Worm (Caenorhabditis elegans) whole organism, late embryonic: ENCODE measurements around the gene nhr-218.

Source experiments
- C08G9.2 ChIP-seq: sonication (generic microtip); optimal IDR thresholded peaks from 2 replicates; lab custom pipeline; 2016; ENCODE audit warnings: mild to moderate bottlenecking, missing genetic modification characterization, moderate library complexity, missing compliant biosample characterization
- K09A11.1 ChIP-seq: sonication (generic microtip); optimal IDR thresholded peaks from 2 replicates; lab custom pipeline; 2017; ENCODE audit warnings: antibody characterized with exemption, mild to moderate bottlenecking, missing genetic modification characterization, missing compliant biosample characterization; ENCODE audit not compliant: insufficient read depth
- T23F11.4 ChIP-seq: fragments of 200-800 bp; sonication (Bioruptor generic); optimal IDR thresholded peaks from 2 replicates; lab custom pipeline; 2018; ENCODE audit warnings: mild to moderate bottlenecking, missing genetic modification characterization, missing compliant biosample characterization
- Y22D7AL.16 ChIP-seq: sonication (generic microtip); optimal IDR thresholded peaks from 2 replicates; lab custom pipeline; 2016; ENCODE audit warnings: missing genetic modification characterization, missing compliant biosample characterization
- ceh-14 ChIP-seq: sonication (generic microtip); optimal IDR thresholded peaks from 2 replicates; lab custom pipeline; 2016; ENCODE audit warnings: missing genotype, missing genetic modification characterization, missing compliant biosample characterization
- ceh-18 ChIP-seq: sonication (generic microtip); optimal IDR thresholded peaks from 2 replicates; lab custom pipeline; 2016; ENCODE audit warnings: missing genetic modification characterization, missing compliant biosample characterization
- ceh-2 ChIP-seq: sonication (generic microtip); optimal IDR thresholded peaks from 2 replicates; lab custom pipeline; 2016; ENCODE audit warnings: missing genotype, missing genetic modification characterization, missing compliant biosample characterization
- ceh-22 ChIP-seq: sonication (generic microtip); optimal IDR thresholded peaks from 2 replicates; lab custom pipeline; 2017; ENCODE audit warnings: missing biosample characterization, missing genetic modification characterization
- ceh-34 ChIP-seq: sonication (generic microtip); optimal IDR thresholded peaks from 2 replicates; lab custom pipeline; 2016; ENCODE audit warnings: mild to moderate bottlenecking, missing genetic modification characterization, missing compliant biosample characterization
- ceh-45 ChIP-seq: fragments of 200-800 bp; sonication (Bioruptor generic); IDR thresholded peaks from 2 replicates; pipeline ENCODE4 v1.3.6; 2022; ENCODE audit warnings: missing genetic modification reagents, missing genetic modification characterization, missing compliant biosample characterization
- ceh-48 ChIP-seq: sonication (generic microtip); optimal IDR thresholded peaks from 2 replicates; lab custom pipeline; 2016; ENCODE audit warnings: missing genetic modification characterization, inconsistent platforms, missing compliant biosample characterization
- ceh-6 ChIP-seq: fragments of 200-800 bp; sonication (Bioruptor generic); optimal IDR thresholded peaks from 2 replicates; lab custom pipeline; 2018; ENCODE audit warnings: mild to moderate bottlenecking, missing genetic modification characterization, missing compliant biosample characterization
- che-1 ChIP-seq: sonication (generic microtip); optimal IDR thresholded peaks from 2 replicates; lab custom pipeline; 2016; ENCODE audit warnings: mild to moderate bottlenecking, missing genetic modification characterization, missing compliant biosample characterization
- dmd-4 ChIP-seq: sonication (generic microtip); optimal IDR thresholded peaks from 2 replicates; lab custom pipeline; 2016; ENCODE audit warnings: borderline replicate concordance, missing genetic modification characterization, missing compliant biosample characterization
- dve-1 ChIP-seq: sonication (generic microtip); optimal IDR thresholded peaks from 2 replicates; lab custom pipeline; 2017; ENCODE audit warnings: antibody characterized with exemption, mild to moderate bottlenecking, missing genetic modification characterization, missing compliant biosample characterization
- ets-4 ChIP-seq: sonication (generic microtip); optimal IDR thresholded peaks from 2 replicates; lab custom pipeline; 2016; ENCODE audit warnings: missing genetic modification characterization, missing compliant biosample characterization
- fax-1 ChIP-seq: sonication (generic microtip); optimal IDR thresholded peaks from 2 replicates; lab custom pipeline; 2016; ENCODE audit warnings: missing genotype, missing genetic modification characterization, missing compliant biosample characterization
- hlh-13 ChIP-seq: fragments of 200-800 bp; sonication (Bioruptor generic); optimal IDR thresholded peaks from 2 replicates; lab custom pipeline; 2018; ENCODE audit warnings: mild to moderate bottlenecking, missing genetic modification characterization, missing compliant biosample characterization
- hlh-30 ChIP-seq: sonication (generic microtip); optimal IDR thresholded peaks from 2 replicates; lab custom pipeline; 2017; ENCODE audit warnings: antibody characterized with exemption, missing genetic modification characterization, missing compliant biosample characterization; ENCODE audit not compliant: insufficient read depth
- hlh-6 ChIP-seq: sonication (generic microtip); optimal IDR thresholded peaks from 2 replicates; lab custom pipeline; 2016; ENCODE audit warnings: missing genotype, missing genetic modification characterization, missing compliant biosample characterization
- lin-11 ChIP-seq: fragments of 200-800 bp; sonication (Bioruptor generic); optimal IDR thresholded peaks from 2 replicates; lab custom pipeline; 2018; ENCODE audit warnings: mild to moderate bottlenecking, missing genetic modification characterization, missing compliant biosample characterization
- madf-2 ChIP-seq: sonication (generic microtip); optimal IDR thresholded peaks from 2 replicates; lab custom pipeline; 2017; ENCODE audit warnings: missing genetic modification characterization, missing compliant biosample characterization
- mec-3 ChIP-seq: sonication (generic microtip); optimal IDR thresholded peaks from 2 replicates; lab custom pipeline; 2016; ENCODE audit warnings: borderline replicate concordance, missing genetic modification characterization, missing compliant biosample characterization
- nfya-1 ChIP-seq: sonication (generic microtip); optimal IDR thresholded peaks from 2 replicates; lab custom pipeline; 2017; ENCODE audit warnings: missing genetic modification characterization, mild to moderate bottlenecking, missing compliant biosample characterization, antibody characterized with exemption, moderate library complexity
- nhr-11 ChIP-seq: fragments of 150-350 bp; optimal IDR thresholded peaks from 2 replicates; lab custom pipeline; 2014; ENCODE audit warnings: missing biosample characterization, missing genetic modification characterization
- nhr-232 ChIP-seq: sonication (generic microtip); optimal IDR thresholded peaks from 2 replicates; lab custom pipeline; 2016; ENCODE audit warnings: missing genetic modification characterization, missing compliant biosample characterization
- npax-4 ChIP-seq: sonication (generic microtip); optimal IDR thresholded peaks from 2 replicates; lab custom pipeline; 2016; ENCODE audit warnings: missing genetic modification characterization, missing compliant biosample characterization
- odd-2 ChIP-seq: sonication (generic microtip); optimal IDR thresholded peaks from 2 replicates; lab custom pipeline; 2017; ENCODE audit warnings: antibody characterized with exemption, mild to moderate bottlenecking, missing genetic modification characterization, missing compliant biosample characterization
- rnt-1 ChIP-seq: sonication (generic microtip); optimal IDR thresholded peaks from 2 replicates; lab custom pipeline; 2016; ENCODE audit warnings: missing genetic modification characterization, missing compliant biosample characterization
- sdc-2 ChIP-seq: sonication (generic microtip); optimal IDR thresholded peaks from 2 replicates; lab custom pipeline; 2016; ENCODE audit warnings: missing genotype, missing genetic modification characterization, missing compliant biosample characterization
- sox-2 ChIP-seq: fragments of 200-800 bp; sonication (Bioruptor generic); IDR thresholded peaks from 2 replicates; pipeline ENCODE4 v1.3.6; 2022; ENCODE audit warnings: missing genetic modification reagents, missing genetic modification characterization, missing compliant biosample characterization
- sox-4 ChIP-seq: sonication (generic microtip); optimal IDR thresholded peaks from 2 replicates; lab custom pipeline; 2017; ENCODE audit warnings: mild to moderate bottlenecking, missing genetic modification characterization, inconsistent platforms, missing compliant biosample characterization
- syd-9 ChIP-seq: sonication (generic microtip); optimal IDR thresholded peaks from 2 replicates; lab custom pipeline; 2016; ENCODE audit warnings: mild to moderate bottlenecking, missing genetic modification characterization, moderate library complexity, missing compliant biosample characterization
- tbx-2 ChIP-seq: sonication (generic microtip); optimal IDR thresholded peaks from 2 replicates; lab custom pipeline; 2016; ENCODE audit warnings: missing genetic modification characterization, missing compliant biosample characterization
- tbx-7 ChIP-seq: sonication (generic microtip); optimal IDR thresholded peaks from 2 replicates; lab custom pipeline; 2016; ENCODE audit warnings: missing genotype, missing genetic modification characterization, missing compliant biosample characterization
- ttx-3 ChIP-seq: sonication (generic microtip); optimal IDR thresholded peaks from 2 replicates; lab custom pipeline; 2016; ENCODE audit warnings: missing genetic modification reagents, missing genetic modification characterization, missing compliant biosample characterization
- unc-3 ChIP-seq, 2 experiments: fragments of 200-800 bp in 1 of 2; sonication (Bioruptor generic) in 1 of 2; sonication (generic microtip) in 1 of 2; conservative IDR thresholded peaks in 1 of 2; optimal IDR thresholded peaks in 1 of 2; 2 replicates each; pipeline versions ENCODE4 v1.3.6 to Lab custom; 2016 to 2022; ENCODE audit warnings: missing compliant biosample characterization in 2 of 2, missing genetic modification characterization in 2 of 2, missing genetic modification reagents in 1 of 2
- unc-55 ChIP-seq: sonication (generic microtip); optimal IDR thresholded peaks from 2 replicates; lab custom pipeline; 2017; ENCODE audit warnings: missing biosample characterization, missing genetic modification reagents, missing genetic modification characterization
- ztf-16 ChIP-seq: sonication (generic microtip); optimal IDR thresholded peaks from 2 replicates; lab custom pipeline; 2017; ENCODE audit warnings: missing genetic modification characterization, missing compliant biosample characterization

nhr-218 gene

DNA sequence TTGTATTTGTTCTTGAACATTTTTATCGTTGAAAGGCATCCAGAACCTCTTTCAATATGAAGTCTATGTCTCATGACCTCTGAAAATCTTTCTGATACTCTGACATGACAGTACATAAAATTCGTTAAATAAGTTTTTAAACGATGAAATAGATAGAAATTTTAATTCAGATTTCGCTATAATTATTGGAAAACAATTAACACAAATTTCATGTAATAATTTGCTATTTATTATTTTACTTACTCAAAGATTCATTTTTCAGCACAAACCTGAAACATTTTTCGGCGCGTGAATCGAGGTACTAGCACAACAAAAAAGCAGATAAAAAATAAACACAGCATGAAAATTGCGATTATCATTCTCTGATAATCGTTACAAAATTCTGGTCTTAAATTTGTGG is 8.3 kb downstream of the nhr-218 start, which contains the start of gene T13F3.4:
Gene T13F3.4, minus strand, starts transcription at position 101 of the 400 bp plus-strand sequence.
- TF ChIP-seq nhr-11 (tag; lab: Kevin White, UChicago) (no peak), sox-2 (GFP tag; lab: Robert Waterston, UW) (no peak), syd-9 (tag; lab: Kevin White, UChicago) (no peak), hlh-13 (GFP tag; lab: Kevin White, UChicago) (no peak), ceh-2 (tag; lab: Kevin White, UChicago) (no peak), ttx-3 (tag; lab: Kevin White, UChicago) (no peak), nfya-1 (tag; lab: Kevin White, UChicago) (no peak), npax-4 (tag; lab: Kevin White, UChicago) (no peak), ceh-45 (GFP tag; lab: Robert Waterston, UW) (no peak), tbx-7 (tag; lab: Kevin White, UChicago) (no peak), ztf-16 (tag; lab: Kevin White, UChicago) (no peak), unc-3 (GFP tag; conservative IDR thresholded peaks at IDR 0.05; lab: Robert Waterston, UW) (no peak), unc-3 (tag; optimal IDR thresholded peaks at IDR 0.05; lab: Kevin White, UChicago) (no peak)

DNA sequence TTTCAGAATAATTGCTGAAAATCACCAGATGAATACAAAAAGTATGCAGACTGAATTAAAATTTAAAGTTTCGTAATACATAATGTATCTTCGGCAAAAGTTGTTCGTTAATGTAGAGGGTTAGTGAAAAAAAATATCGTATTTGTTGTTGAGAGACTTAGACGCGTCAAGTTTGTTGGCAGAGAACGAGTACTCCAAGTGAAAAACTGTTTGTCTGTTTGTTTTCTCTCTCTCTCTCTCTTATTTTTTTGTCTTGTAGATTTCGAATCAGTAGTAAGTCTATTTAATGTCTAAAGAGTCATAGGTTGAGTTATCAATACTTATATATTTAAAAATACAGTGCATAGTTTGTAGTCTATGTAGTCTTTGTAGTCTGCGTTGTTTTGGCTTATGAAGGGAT is 11.3 kb downstream of the nhr-218 start, which contains the start of the genes fbxa-2 and T13F3.8:
Gene fbxa-2, minus strand, starts transcription at position 101 of the 400 bp plus-strand sequence.
Gene T13F3.8, plus strand, starts transcription at position 245 of the 400 bp plus-strand sequence.
- no peak for TF ChIP-seq dmd-4
- no peak for TF ChIP-seq npax-4 (tag; lab: Kevin White, UChicago)
- no peak for TF ChIP-seq sox-4
- TF ChIP-seq K09A11.1 (tag; lab: Kevin White, UChicago): no peak
- no peak for TF ChIP-seq Y22D7AL.16 (tag; lab: Kevin White, UChicago)
- TF ChIP-seq sdc-2 (tag; lab: Kevin White, UChicago): no peak
- no peak for TF ChIP-seq mec-3 (tag; lab: Kevin White, UChicago)
- TF ChIP-seq unc-55: no peak
- no peak for TF ChIP-seq rnt-1
- TF ChIP-seq lin-11 (tag; lab: Kevin White, UChicago): no peak
- TF ChIP-seq ceh-18: no peak
- no peak for TF ChIP-seq dve-1 (tag; lab: Kevin White, UChicago)
- no peak for TF ChIP-seq che-1 (tag; lab: Kevin White, UChicago)
- TF ChIP-seq T23F11.4 (GFP tag; lab: Kevin White, UChicago): no peak
- TF ChIP-seq ttx-3 (tag; lab: Kevin White, UChicago): no peak
- no peak for TF ChIP-seq ceh-34 (tag; lab: Kevin White, UChicago)

DNA sequence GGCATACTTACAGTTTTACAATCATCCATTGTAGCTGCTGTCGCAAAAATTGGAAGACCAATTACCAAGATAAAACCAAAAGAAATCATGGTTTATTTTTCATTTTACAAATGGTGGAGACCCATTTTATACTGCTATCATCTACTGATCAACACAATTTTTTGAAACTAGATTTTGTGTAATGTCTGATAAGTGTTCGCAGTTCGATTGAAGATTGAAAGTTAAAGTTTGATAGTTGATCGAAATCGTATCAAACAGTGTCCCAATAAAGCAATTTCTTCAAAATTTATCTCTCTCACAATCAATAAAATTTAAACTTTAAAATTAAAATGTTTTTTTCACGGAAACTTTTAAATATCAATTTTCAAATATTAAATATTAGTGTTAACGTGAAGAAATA is 12.9 kb downstream of the nhr-218 start, which contains the start of gene T13F3.6:
Gene T13F3.6, minus strand, starts transcription at position 101 of the 400 bp plus-strand sequence.
- no peak for TF ChIP-seq fax-1 (tag; lab: Kevin White, UChicago)
- no peak for TF ChIP-seq ceh-18
- TF ChIP-seq nhr-232 (tag; lab: Kevin White, UChicago): no peak
- no peak for TF ChIP-seq madf-2 (tag; lab: Kevin White, UChicago)
- TF ChIP-seq rnt-1: no peak

DNA sequence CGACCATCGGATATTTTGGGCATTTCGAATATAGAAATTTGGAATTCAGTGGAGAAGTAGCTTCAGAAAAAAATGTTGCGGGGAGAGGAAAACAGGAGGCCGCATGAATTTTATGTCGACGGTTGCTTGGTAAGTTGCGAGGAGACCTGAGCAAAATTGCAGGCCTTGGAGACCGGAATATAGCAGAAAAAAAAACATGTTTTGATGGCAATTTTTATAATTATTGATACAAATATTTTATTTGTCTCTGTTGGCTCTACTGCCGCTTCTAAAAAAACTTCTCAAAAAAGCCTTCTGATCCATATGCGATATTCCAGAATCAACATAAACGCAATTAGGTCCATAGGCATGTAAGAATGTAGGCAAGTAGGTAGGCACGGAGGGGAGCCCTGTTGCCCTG is 17.1 kb downstream of the nhr-218 start, which contains the start of gene pacl-1:
Gene pacl-1, minus strand, starts transcription at position 101 of the 400 bp plus-strand sequence.
- TF ChIP-seq ceh-6 (GFP tag; lab: Kevin White, UChicago) (no peak), ceh-34 (tag; lab: Kevin White, UChicago) (no peak), ceh-14 (tag; lab: Kevin White, UChicago) (no peak), sox-4 (no peak), tbx-7 (tag; lab: Kevin White, UChicago) (no peak), ceh-2 (tag; lab: Kevin White, UChicago) (no peak), nfya-1 (tag; lab: Kevin White, UChicago) (no peak), hlh-30 (tag; lab: Kevin White, UChicago) (no peak), odd-2 (tag; lab: Kevin White, UChicago) (no peak), hlh-6 (no peak), ztf-16 (tag; lab: Kevin White, UChicago) (no peak), unc-55 (no peak), fax-1 (tag; lab: Kevin White, UChicago) (no peak), ceh-48 (tag; lab: Kevin White, UChicago) (no peak), ets-4 (no peak), ceh-22 (no peak), C08G9.2 (tag; lab: Kevin White, UChicago) (no peak), dve-1 (tag; lab: Kevin White, UChicago) (no peak), tbx-2 (no peak)
